Fruit fly (Drosophila melanogaster): ENCODE data around the gene msd5.
A peak's percentile ranks its signal among the peaks of the same experiment; 100 is the strongest.

Gene msd5

dm6 chr3L:1335989-1336961 is 3.3 kb upstream of the msd5 start (continued):
- TF ChIP-seq chinmo (GFP tag; IDR thresholded peaks at IDR 0.05; ENCODE audit: partially characterized antibody) (0 out of 4 replicates have a peak, but pooled peaks have one; percentile 29), exex (tag; optimal IDR thresholded peaks at IDR 0.05) (peak; percentile 96), CG3163 (GFP tag; optimal IDR thresholded peaks at IDR 0.05) (no peak), gsb (GFP tag; IDR thresholded peaks at IDR 0.05) (no peak), CG15696 (tag; optimal IDR thresholded peaks at IDR 0.05) (no peak), CG13424 (tag; optimal IDR thresholded peaks at IDR 0.05) (no peak), CG14710 (tag; optimal IDR thresholded peaks at IDR 0.05) (no peak), dpn (GFP tag; optimal IDR thresholded peaks at IDR 0.05) (no peak), tll (GFP tag; optimal IDR thresholded peaks at IDR 0.05) (peak in 1 of 2 experiments; percentile 43), sens (GFP tag) (peak; percentile 35), scrt (GFP tag; optimal IDR thresholded peaks at IDR 0.05) (no peak), cwo (GFP tag; optimal IDR thresholded peaks at IDR 0.05) (peak; percentile 80), grn (GFP tag; optimal IDR thresholded peaks at IDR 0.05) (peak; percentile 93)

DNA sequence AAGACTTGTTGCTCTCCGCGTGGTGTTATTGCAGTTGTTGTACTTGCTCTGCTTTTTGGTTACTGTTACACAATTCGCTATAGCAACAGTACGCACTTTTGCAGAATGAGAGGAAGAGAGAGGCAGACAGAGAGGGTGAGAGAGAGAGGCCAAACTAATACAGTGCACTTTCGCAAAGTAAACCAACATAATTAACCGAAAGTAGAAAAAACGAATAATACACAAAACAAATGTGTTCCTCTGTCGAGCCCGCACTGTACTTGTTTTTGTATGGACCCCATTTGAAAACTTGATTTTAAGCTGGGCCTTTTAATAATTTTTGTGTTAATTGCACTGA is 2.5 kb upstream of the msd5 start:
- peak; percentile 19 for TF ChIP-seq CG13894 (tag; optimal IDR thresholded peaks at IDR 0.05)
- TF ChIP-seq CG32772 (GFP tag; IDR thresholded peaks at IDR 0.05): peak; percentile 33; the same call in 1 of the 2 replicates
- TF ChIP-seq Meics (GFP tag; optimal IDR thresholded peaks at IDR 0.05): peak; percentile 40
- peak; percentile 64; the same call in 1 of the 2 replicates for TF ChIP-seq Atf6 (GFP tag; IDR thresholded peaks at IDR 0.05)
- TF ChIP-seq az2 (GFP tag; optimal IDR thresholded peaks at IDR 0.05): peak; percentile 29
- no peak for TF ChIP-seq CG12104 (GFP tag; optimal IDR thresholded peaks at IDR 0.05)
- peak; percentile 36 for TF ChIP-seq CG1603 (tag; optimal IDR thresholded peaks at IDR 0.05)
- no peak for TF ChIP-seq CG2116 (GFP tag; optimal IDR thresholded peaks at IDR 0.05)
- peak; percentile 58 for TF ChIP-seq CG12769 (tag; optimal IDR thresholded peaks at IDR 0.05)
- no peak; the same call in 1 of the 2 replicates for TF ChIP-seq CG4360 (GFP tag; IDR thresholded peaks at IDR 0.05)
- TF ChIP-seq Hsf (GFP tag; optimal IDR thresholded peaks at IDR 0.05): peak; percentile 37
- peak; percentile 7 for TF ChIP-seq CG31365 (tag; optimal IDR thresholded peaks at IDR 0.05)
- TF ChIP-seq CG13624 (GFP tag; optimal IDR thresholded peaks at IDR 0.05): peak; percentile 69
- TF ChIP-seq H2.0 (GFP tag; IDR thresholded peaks at IDR 0.05): peak; percentile 55
- peak; percentile 30; the same call in 1 of the 2 replicates for TF ChIP-seq CG4730 (GFP tag; IDR thresholded peaks at IDR 0.05)
- no peak for TF ChIP-seq CG4617 (GFP tag; optimal IDR thresholded peaks at IDR 0.05; ENCODE audit: borderline replicate concordance)
- TF ChIP-seq Sry-δ (GFP tag; optimal IDR thresholded peaks at IDR 0.05): peak; percentile 10
- no peak for TF ChIP-seq CG16815 (GFP tag; optimal IDR thresholded peaks at IDR 0.05)
- peak; percentile 31 for TF ChIP-seq CG12155 (GFP tag; optimal IDR thresholded peaks at IDR 0.05)
- peak; percentile 51; the same call in 1 of the 3 replicates for TF ChIP-seq ken (GFP tag; IDR thresholded peaks at IDR 0.05)
- peak; percentile 58 for TF ChIP-seq CG12071 (GFP tag; optimal IDR thresholded peaks at IDR 0.05)
- no peak for TF ChIP-seq CG4707 (GFP tag; optimal IDR thresholded peaks at IDR 0.05)
- peak; percentile 81 for TF ChIP-seq lab (GFP tag; optimal IDR thresholded peaks at IDR 0.05)
- TF ChIP-seq CG4424 (GFP tag; optimal IDR thresholded peaks at IDR 0.05): no peak
- TF ChIP-seq wdn (GFP tag; IDR thresholded peaks at IDR 0.05): 0 out of 2 replicates have a peak, but pooled peaks have one; percentile 9
- TF ChIP-seq Rfx (GFP tag; IDR thresholded peaks at IDR 0.05): peak; percentile 84
- TF ChIP-seq Hr3 (GFP tag; optimal IDR thresholded peaks at IDR 0.05): no peak
- TF ChIP-seq ATbp (GFP tag; optimal IDR thresholded peaks at IDR 0.05): peak; percentile 0
- peak; percentile 77 for TF ChIP-seq CG9932 (GFP tag; IDR thresholded peaks at IDR 0.05)
- peak; percentile 35 for TF ChIP-seq CG5245 (GFP tag; optimal IDR thresholded peaks at IDR 0.05)
- peak; percentile 63; the same call in 1 of the 3 replicates for TF ChIP-seq dysf (GFP tag; IDR thresholded peaks at IDR 0.05)
- peak; percentile 47; the same call in 1 of the 2 replicates for TF ChIP-seq HLH3B (GFP tag; IDR thresholded peaks at IDR 0.05)
- peak; percentile 54; the same call in 1 of the 2 replicates for TF ChIP-seq Taf1 (GFP tag; IDR thresholded peaks at IDR 0.05)
- no peak for TF ChIP-seq sna (GFP tag; IDR thresholded peaks at IDR 0.05; ENCODE audit: partially characterized antibody)

Data from whole organism, embryonic.